Fruit fly (Drosophila melanogaster): ENCODE measurements around the gene CG15765.

The CG15765 gene

DNA sequence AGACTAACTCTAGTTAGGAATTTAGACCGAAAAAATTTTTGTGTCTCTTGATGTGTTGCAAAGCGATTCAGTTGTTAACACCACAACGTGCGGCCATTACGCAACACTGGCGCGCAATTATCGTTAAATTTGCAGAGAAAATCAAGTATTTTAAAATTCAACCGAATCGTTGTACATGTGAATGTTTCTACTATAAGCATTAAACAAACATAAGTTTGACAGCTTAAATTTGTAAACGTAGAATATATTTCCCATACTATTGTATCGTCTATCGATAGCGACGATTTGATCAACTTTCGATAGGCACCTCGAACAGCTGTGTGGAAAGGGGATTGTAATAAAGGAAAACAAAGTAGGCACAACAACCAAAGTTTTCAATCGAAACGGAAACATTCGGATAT lies 61.2 kb downstream of the CG15765 start, which contains the start of the genes Usp30 and CG16721 (continued):
- no peak for TF ChIP-seq Adf1 (GFP tag; IDR thresholded peaks at IDR 0.05)
- no peak for TF ChIP-seq CG17385 (GFP tag; optimal IDR thresholded peaks at IDR 0.05)
- no peak for TF ChIP-seq CG6854 (GFP tag; optimal IDR thresholded peaks at IDR 0.05)
- TF ChIP-seq Hr51 (GFP tag; optimal IDR thresholded peaks at IDR 0.05): peak in 1 of 2 experiments; percentile 7
- TF ChIP-seq CG18262 (tag; optimal IDR thresholded peaks at IDR 0.05): peak; percentile 26
- peak; percentile 67 for TF ChIP-seq amos (GFP tag; IDR thresholded peaks at IDR 0.05; ENCODE audit: partially characterized antibody)
- no peak for TF ChIP-seq CG13775 (GFP tag; optimal IDR thresholded peaks at IDR 0.05)
- 0 out of 2 replicates have a peak, but pooled peaks have one; percentile 11 for TF ChIP-seq CG6272 (GFP tag; IDR thresholded peaks at IDR 0.05)
- no peak for TF ChIP-seq lola (GFP tag; optimal IDR thresholded peaks at IDR 0.05)
- no peak for TF ChIP-seq ap (GFP tag; IDR thresholded peaks at IDR 0.05)
- TF ChIP-seq CG12071 (GFP tag; optimal IDR thresholded peaks at IDR 0.05): no peak
- TF ChIP-seq wdn (GFP tag; IDR thresholded peaks at IDR 0.05): no peak
- TF ChIP-seq odd (GFP tag; optimal IDR thresholded peaks at IDR 0.05): no peak
- TF ChIP-seq jumu (GFP tag; optimal IDR thresholded peaks at IDR 0.05): peak; percentile 31
- no peak for TF ChIP-seq hkb (optimal IDR thresholded peaks at IDR 0.05)
- TF ChIP-seq hkb (GFP tag; IDR thresholded peaks at IDR 0.05): 0 out of 2 replicates have a peak, but pooled peaks have one; percentile 15
- no peak for TF ChIP-seq Sox100B (GFP tag; optimal IDR thresholded peaks at IDR 0.05)
- peak; percentile 65 for TF ChIP-seq Myb (GFP tag; optimal IDR thresholded peaks at IDR 0.05)
- no peak for TF ChIP-seq croc (GFP tag; conservative IDR thresholded peaks at IDR 0.05)
- TF ChIP-seq Bteb2 (GFP tag; optimal IDR thresholded peaks at IDR 0.05): peak; percentile 38
- TF ChIP-seq CG6254 (GFP tag; optimal IDR thresholded peaks at IDR 0.05): no peak
- TF ChIP-seq Dbx (GFP tag; IDR thresholded peaks at IDR 0.05): peak; percentile 51; the same call in 2 of the 3 replicates
- TF ChIP-seq rib (GFP tag; IDR thresholded peaks at IDR 0.05): no peak
- TF ChIP-seq dpn (GFP tag; optimal IDR thresholded peaks at IDR 0.05): peak; percentile 59 to 66
- no peak for TF ChIP-seq peb (GFP tag; IDR thresholded peaks at IDR 0.05)
- no peak for TF ChIP-seq ara (GFP tag; IDR thresholded peaks at IDR 0.05)
- no peak for TF ChIP-seq fd64A (GFP tag; optimal IDR thresholded peaks at IDR 0.05)
- TF ChIP-seq CG14965 (GFP tag; optimal IDR thresholded peaks at IDR 0.05; ENCODE audit: borderline replicate concordance): no peak
- TF ChIP-seq CG9215 (GFP tag; IDR thresholded peaks at IDR 0.05): no peak
- no peak for TF ChIP-seq HmgD (GFP tag; optimal IDR thresholded peaks at IDR 0.05)
- TF ChIP-seq CG13287 (GFP tag; IDR thresholded peaks at IDR 0.05; ENCODE audit: partially characterized antibody): peak; percentile 89
- TF ChIP-seq tin (GFP tag; optimal IDR thresholded peaks at IDR 0.05): peak; percentile 37
- TF ChIP-seq CG11456 (GFP tag; IDR thresholded peaks at IDR 0.05): peak; percentile 42; the same call in 1 of the 3 replicates
- TF ChIP-seq CG8765 (GFP tag; IDR thresholded peaks at IDR 0.05): no peak
- no peak for TF ChIP-seq disco-r (GFP tag; optimal IDR thresholded peaks at IDR 0.05)
- TF ChIP-seq Six4 (GFP tag; optimal IDR thresholded peaks at IDR 0.05): no peak
- TF ChIP-seq Atf6 (GFP tag; IDR thresholded peaks at IDR 0.05): no peak
- no peak for TF ChIP-seq Atf3 (GFP tag; optimal IDR thresholded peaks at IDR 0.05)
- TF ChIP-seq nom (GFP tag; optimal IDR thresholded peaks at IDR 0.05): peak; percentile 15
- TF ChIP-seq CG18619 (GFP tag; optimal IDR thresholded peaks at IDR 0.05): no peak
- TF ChIP-seq ewg (GFP tag; optimal IDR thresholded peaks at IDR 0.05): no peak
- no peak for TF ChIP-seq CkIIα-i1 (GFP tag; IDR thresholded peaks at IDR 0.05)
- no peak for TF ChIP-seq CG10274 (GFP tag; optimal IDR thresholded peaks at IDR 0.05)
- peak; percentile 30 for TF ChIP-seq CG15269 (tag; optimal IDR thresholded peaks at IDR 0.05)
- TF ChIP-seq Hey (tag; optimal IDR thresholded peaks at IDR 0.05): no peak
- TF ChIP-seq Ssrp (tag; optimal IDR thresholded peaks at IDR 0.05): no peak
- TF ChIP-seq ab (GFP tag; optimal IDR thresholded peaks at IDR 0.05): no peak
- TF ChIP-seq Dip2 (GFP tag; IDR thresholded peaks at IDR 0.05): no peak
- peak; percentile 73 for TF ChIP-seq BEAF-32 (GFP tag; optimal IDR thresholded peaks at IDR 0.05)
- TF ChIP-seq CG15514 (GFP tag; optimal IDR thresholded peaks at IDR 0.05): peak; percentile 71
- no peak for TF ChIP-seq cas (GFP tag; IDR thresholded peaks at IDR 0.05)
